Worm (Caenorhabditis elegans) whole organism, mixed stage, embryonic: ENCODE results near the gene spp-16.

Experiments
- M03D4.4 ChIP-seq: sonication (generic microtip); optimal IDR thresholded peaks from 2 replicates; lab custom pipeline; 2017; ENCODE audit warnings: mild to moderate bottlenecking, missing genetic modification characterization, missing compliant biosample characterization
- ceh-83 ChIP-seq: fragments of 200-800 bp; sonication (Bioruptor generic); optimal IDR thresholded peaks from 2 replicates; lab custom pipeline; 2018; ENCODE audit warnings: mild to moderate bottlenecking, missing genetic modification characterization, missing compliant biosample characterization
- elt-1 ChIP-seq: sonication (generic microtip); optimal IDR thresholded peaks from 2 replicates; lab custom pipeline; 2017; ENCODE audit warnings: missing genetic modification characterization, mild to moderate bottlenecking, missing compliant biosample characterization, antibody characterized with exemption, moderate library complexity, borderline replicate concordance; ENCODE audit not compliant: insufficient read depth
- lsy-2 ChIP-seq: fragments of 150-350 bp; optimal IDR thresholded peaks from 2 replicates; lab custom pipeline; 2014; ENCODE audit warnings: missing biosample characterization, missing genetic modification characterization
- nhr-12 ChIP-seq: fragments of 150-350 bp; optimal IDR thresholded peaks from 2 replicates; lab custom pipeline; 2014; ENCODE audit warnings: missing biosample characterization, missing genetic modification characterization
- snpc-4 ChIP-seq: fragments of 150-350 bp; optimal IDR thresholded peaks from 2 replicates; lab custom pipeline; 2014; ENCODE audit warnings: missing biosample characterization, missing genetic modification characterization
- unc-62 ChIP-seq: fragments of 150-350 bp; optimal IDR thresholded peaks from 2 replicates; lab custom pipeline; 2014; ENCODE audit warnings: missing biosample characterization, missing genetic modification reagents, missing genetic modification characterization

DNA sequence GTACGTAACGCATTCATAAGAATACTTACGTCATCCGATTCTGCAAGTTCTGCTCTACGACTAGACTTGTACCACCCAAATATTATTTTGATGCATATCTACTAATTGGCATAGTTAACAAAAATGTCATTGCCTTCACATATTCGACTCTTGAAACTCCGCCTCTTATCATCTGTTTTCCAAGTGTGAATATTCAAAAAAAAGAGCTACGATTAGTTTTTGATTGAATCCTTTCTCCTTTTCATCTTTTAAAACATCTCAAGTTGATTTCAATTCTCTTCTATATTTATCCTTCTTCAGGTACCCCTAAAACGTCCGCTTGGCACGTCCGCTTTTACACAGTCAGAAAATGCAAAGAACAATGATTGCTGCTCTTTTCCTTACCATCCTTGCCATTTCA is 46.8 kb upstream of the spp-16 start, which contains the start of gene F17C11.2:
- TF ChIP-seq lsy-2 (tag; lab: Kevin White, UChicago) (no peak), elt-1 (no peak), unc-62 (GFP tag; lab: Kevin White, UChicago) (no peak), nhr-12 (tag; lab: Kevin White, UChicago) (no peak), snpc-4 (tag; lab: Kevin White, UChicago) (no peak), M03D4.4 (tag; lab: Kevin White, UChicago) (no peak), ceh-83 (GFP tag; lab: Kevin White, UChicago) (no peak)
